3 fruit fly cellular contexts compared by ENCODE assay signal in genomic region chr2L:20826226-20826625, dm6.
TF ChIP-seq lines count a peak whose summit lies in the region.

No protein-coding gene starts in this region.

- peak; percentile 77 to 86 for TF ChIP-seq CTCF in S2 (optimal IDR thresholded peaks at IDR 0.05; lab: Kevin White, UChicago)
- peak; percentile 91 for TF ChIP-seq CTCF in whole organism, embryonic (GFP tag; optimal IDR thresholded peaks at IDR 0.05; lab: Kevin White, UChicago)

TF ChIP-seq in whole organism, adult, 20 proteins besides CTCF, POLR2A, EP300 and RAD21:
- TF ChIP-seq ovo (GFP tag; optimal IDR thresholded peaks at IDR 0.05; lab: Kevin White, UChicago) (no peak), kay (GFP tag; lab: Kevin White, UChicago; ENCODE audit: borderline replicate concordance) (peak; percentile 76)
TF ChIP-seq in whole organism, adult: peak in this region for 1.

TF ChIP-seq in whole organism, embryonic, 481 proteins besides CTCF, POLR2A, EP300 and RAD21:
- TF ChIP-seq CG2199 (GFP tag; IDR thresholded peaks at IDR 0.05; lab: Robert Waterston, UW) (peak; percentile 85), stwl (tag; optimal IDR thresholded peaks at IDR 0.05; lab: Kevin White, UChicago) (peak; percentile 30), knrl (GFP tag; IDR thresholded peaks at IDR 0.05; lab: Robert Waterston, UW; ENCODE audit: partially characterized antibody) (peak; percentile 29; the same call in 1 of the 3 replicates), CG8944 (GFP tag; optimal IDR thresholded peaks at IDR 0.05; lab: Kevin White, UChicago) (no peak), kay (GFP tag; optimal IDR thresholded peaks at IDR 0.05; lab: Kevin White, UChicago) (no peak), trh (GFP tag; optimal IDR thresholded peaks at IDR 0.05; lab: Kevin White, UChicago) (no peak)
